Worm (Caenorhabditis elegans) whole organism, L4 larva: ENCODE measurements around the gene W06H8.2.

ENCODE experiments used
- D1046.2 ChIP-seq: fragments of 200-800 bp; sonication (Bioruptor generic); IDR thresholded peaks from 2 replicates; pipeline ENCODE4 v1.3.6; 2022; ENCODE audit warnings: missing genetic modification characterization, missing compliant biosample characterization
- F26F4.8 ChIP-seq: fragments of 200-800 bp; sonication (Bioruptor generic); conservative IDR thresholded peaks from 2 replicates; pipeline ENCODE4 v1.3.6; 2022; ENCODE audit warnings: missing genetic modification characterization, missing compliant biosample characterization
- R02D3.7 ChIP-seq: fragments of 150-350 bp; sonication (generic microtip); optimal IDR thresholded peaks from 3 replicates; lab custom pipeline; 2014; ENCODE audit warnings: missing biosample characterization, missing genetic modification characterization
- T26A8.4 ChIP-seq: fragments of 200-800 bp; sonication (Bioruptor generic); IDR thresholded peaks from 2 replicates; pipeline ENCODE4 v1.3.6; 2022; ENCODE audit warnings: missing genetic modification characterization, missing compliant biosample characterization
- Y105C5A.15 ChIP-seq: fragments of 200-800 bp; sonication (Bioruptor generic); IDR thresholded peaks from 2 replicates; pipeline ENCODE4 v1.3.6; 2022; ENCODE audit warnings: missing genetic modification characterization, missing compliant biosample characterization
- Y5F2A.4 ChIP-seq: fragments of 200-800 bp; sonication (Bioruptor generic); optimal IDR thresholded peaks from 2 replicates; lab custom pipeline; 2018; ENCODE audit warnings: mild to moderate bottlenecking, missing genetic modification characterization, missing compliant biosample characterization
- Y75B8A.6 ChIP-seq: fragments of 200-800 bp; sonication (Bioruptor generic); IDR thresholded peaks from 2 replicates; pipeline ENCODE4 v1.3.6; 2022; ENCODE audit warnings: missing genetic modification reagents, missing genetic modification characterization, missing compliant biosample characterization
- aha-1 ChIP-seq: fragments of 150-350 bp; peaks from one replicate; lab custom pipeline; 2014; ENCODE audit warnings: missing biosample characterization, missing genetic modification characterization
- ama-1 ChIP-seq: fragments of 150-350 bp; optimal IDR thresholded peaks from 2 replicates; lab custom pipeline; 2014; ENCODE audit warnings: inconsistent platforms, mixed read lengths
- ceh-28 ChIP-seq: fragments of 150-350 bp; optimal IDR thresholded peaks from 2 replicates; lab custom pipeline; 2014; ENCODE audit warnings: missing biosample characterization, missing genetic modification reagents, missing genetic modification characterization
- ceh-32 ChIP-seq: sonication (generic microtip); optimal IDR thresholded peaks from 2 replicates; lab custom pipeline; 2016; ENCODE audit warnings: mild to moderate bottlenecking, missing genetic modification characterization, missing compliant biosample characterization; ENCODE audit not compliant: poor library complexity
- ceh-44 ChIP-seq: fragments of 200-800 bp; sonication (Bioruptor generic); IDR thresholded peaks from 2 replicates; pipeline ENCODE4 v1.3.6; 2022; ENCODE audit warnings: missing genetic modification reagents, missing genetic modification characterization, missing compliant biosample characterization
- daf-12 ChIP-seq: fragments of 150-350 bp; optimal IDR thresholded peaks from 2 replicates; lab custom pipeline; 2014; ENCODE audit warnings: missing biosample characterization, missing genetic modification reagents, missing genetic modification characterization
- daf-16 ChIP-seq, 3 experiments: sonication (generic microtip); optimal IDR thresholded peaks; 2 replicates each; lab custom pipeline; 2016 to 2017; ENCODE audit warnings: missing genetic modification characterization in 3 of 3, missing genetic modification reagents in 3 of 3, mild to moderate bottlenecking in 2 of 3, missing compliant biosample characterization in 2 of 3, missing biosample characterization in 1 of 3, moderate library complexity in 1 of 3
- daf-19 ChIP-seq: fragments of 200-800 bp; sonication (Bioruptor generic); conservative IDR thresholded peaks from 2 replicates; pipeline ENCODE4 v1.3.6; 2022; ENCODE audit warnings: missing genetic modification characterization, missing compliant biosample characterization
- daf-8 ChIP-seq: fragments of 200-800 bp; sonication (Bioruptor generic); IDR thresholded peaks from 2 replicates; pipeline ENCODE4 v1.3.6; 2022; ENCODE audit warnings: missing genetic modification characterization, missing compliant biosample characterization
- dmd-8 ChIP-seq: fragments of 200-800 bp; sonication (Bioruptor generic); IDR thresholded peaks from 2 replicates; pipeline ENCODE4 v1.3.6; 2022; ENCODE audit warnings: missing genetic modification characterization, missing compliant biosample characterization
- dve-1 ChIP-seq: sonication (generic microtip); optimal IDR thresholded peaks from 2 replicates; lab custom pipeline; 2017; ENCODE audit warnings: antibody characterized with exemption, mild to moderate bottlenecking, missing genetic modification characterization, missing compliant biosample characterization; ENCODE audit not compliant: insufficient read depth
- egl-27 ChIP-seq: sonication (generic microtip); optimal IDR thresholded peaks from 3 replicates; lab custom pipeline; 2017; ENCODE audit warnings: missing biosample characterization, missing genetic modification reagents, missing genetic modification characterization
- hlh-11 ChIP-seq: fragments of 200-800 bp; sonication (Bioruptor generic); optimal IDR thresholded peaks from 2 replicates; lab custom pipeline; 2018; ENCODE audit warnings: mild to moderate bottlenecking, missing genetic modification characterization, missing compliant biosample characterization
- hmg-1.1 ChIP-seq: fragments of 200-800 bp; sonication (Bioruptor generic); IDR thresholded peaks from 2 replicates; pipeline ENCODE4 v1.3.6; 2022; ENCODE audit warnings: missing genetic modification reagents, missing genetic modification characterization, missing compliant biosample characterization
- jun-1 ChIP-seq: fragments of 150-350 bp; optimal IDR thresholded peaks from 2 replicates; lab custom pipeline; 2014; ENCODE audit warnings: missing biosample characterization, missing genetic modification reagents, missing genetic modification characterization
- lim-7 ChIP-seq: fragments of 200-800 bp; sonication (Bioruptor generic); IDR thresholded peaks from 2 replicates; pipeline ENCODE4 v1.3.6; 2022; ENCODE audit warnings: missing genetic modification characterization, missing compliant biosample characterization
- lin-1 ChIP-seq: fragments of 200-800 bp; sonication (Bioruptor generic); IDR thresholded peaks from 2 replicates; pipeline ENCODE4 v1.3.6; 2022; ENCODE audit warnings: missing genetic modification reagents, missing genetic modification characterization, missing compliant biosample characterization
- lir-3 ChIP-seq: sonication (generic microtip); optimal IDR thresholded peaks from 2 replicates; lab custom pipeline; 2016; ENCODE audit warnings: mild to moderate bottlenecking, missing genetic modification characterization, missing compliant biosample characterization
- madf-5 ChIP-seq, 2 experiments: fragments of 200-800 bp; sonication (Bioruptor generic); IDR thresholded peaks; 2 replicates each; pipeline ENCODE4 v1.3.6; 2022; ENCODE audit warnings: missing compliant biosample characterization in 2 of 2, missing genetic modification characterization in 2 of 2
- madf-9 ChIP-seq: fragments of 200-800 bp; sonication (Bioruptor generic); conservative IDR thresholded peaks from 2 replicates; pipeline ENCODE4 v1.3.6; 2022; ENCODE audit warnings: missing genetic modification reagents, missing genetic modification characterization, missing compliant biosample characterization
- mdl-1 ChIP-seq, 2 experiments: fragments of 150-350 bp in 1 of 2; sonication (generic microtip) in 1 of 2; optimal IDR thresholded peaks; 2 replicates each; lab custom pipeline; 2014 to 2017; ENCODE audit warnings: missing biosample characterization in 2 of 2, missing genetic modification characterization in 2 of 2
- mes-2 ChIP-seq: sonication (generic microtip); optimal IDR thresholded peaks from 2 replicates; lab custom pipeline; 2016; ENCODE audit warnings: missing genotype, mild to moderate bottlenecking, missing genetic modification characterization, missing compliant biosample characterization; ENCODE audit not compliant: poor library complexity, severe bottlenecking
- nhr-11 ChIP-seq: fragments of 150-350 bp; optimal IDR thresholded peaks from 2 replicates; lab custom pipeline; 2014; ENCODE audit warnings: missing biosample characterization, missing genetic modification characterization
- nhr-111 ChIP-seq: fragments of 200-800 bp; sonication (Bioruptor generic); optimal IDR thresholded peaks from 2 replicates; lab custom pipeline; 2018; ENCODE audit warnings: mild to moderate bottlenecking, missing genetic modification characterization, missing compliant biosample characterization
- nhr-25 ChIP-seq: sonication (generic microtip); optimal IDR thresholded peaks from 2 replicates; lab custom pipeline; 2017; ENCODE audit warnings: missing genetic modification characterization, mild to moderate bottlenecking, missing compliant biosample characterization, antibody characterized with exemption, moderate library complexity, borderline replicate concordance; ENCODE audit not compliant: insufficient read depth
- nhr-42 ChIP-seq: fragments of 200-800 bp; sonication (Bioruptor generic); IDR thresholded peaks from 2 replicates; pipeline ENCODE4 v1.3.6; 2022; ENCODE audit warnings: missing genetic modification characterization, missing compliant biosample characterization
- nhr-48 ChIP-seq: sonication (generic microtip); optimal IDR thresholded peaks from 2 replicates; lab custom pipeline; 2016; ENCODE audit warnings: mild to moderate bottlenecking, missing genetic modification characterization, missing compliant biosample characterization
- pha-4 ChIP-seq, 2 experiments: fragments of 150-350 bp in 1 of 2; fragments of 200-800 bp in 1 of 2; sonication (Bioruptor generic) in 1 of 2; IDR thresholded peaks in 1 of 2; optimal IDR thresholded peaks in 1 of 2; 2 replicates each; pipeline versions ENCODE4 v1.3.6 to Lab custom; 2014 to 2022; ENCODE audit warnings: missing genetic modification characterization in 2 of 2, missing genetic modification reagents in 2 of 2, missing biosample characterization in 1 of 2, missing compliant biosample characterization in 1 of 2
- pqm-1 ChIP-seq: sonication (generic microtip); optimal IDR thresholded peaks from 2 replicates; lab custom pipeline; 2017; ENCODE audit warnings: missing biosample characterization, missing genetic modification characterization
- rbr-2 ChIP-seq: sonication (generic microtip); optimal IDR thresholded peaks from 2 replicates; lab custom pipeline; 2016; ENCODE audit warnings: missing genotype, missing genetic modification characterization, missing compliant biosample characterization
- sdz-12 ChIP-seq: fragments of 200-800 bp; sonication (Bioruptor generic); optimal IDR thresholded peaks from 2 replicates; lab custom pipeline; 2018; ENCODE audit warnings: mild to moderate bottlenecking, missing genetic modification characterization, missing compliant biosample characterization
- set-16 ChIP-seq: fragments of 200-800 bp; sonication (Bioruptor generic); IDR thresholded peaks from 2 replicates; pipeline ENCODE4 v1.3.6; 2022; ENCODE audit warnings: missing genetic modification reagents, missing genetic modification characterization, missing compliant biosample characterization
- snpc-1.2 ChIP-seq: fragments of 200-800 bp; sonication (Bioruptor generic); IDR thresholded peaks from 2 replicates; pipeline ENCODE4 v1.3.6; 2022; ENCODE audit warnings: missing genetic modification reagents, missing genetic modification characterization, missing compliant biosample characterization
- snpc-4 ChIP-seq: fragments of 150-350 bp; optimal IDR thresholded peaks from 2 replicates; lab custom pipeline; 2014; ENCODE audit warnings: missing biosample characterization, missing genetic modification characterization
- unc-62 ChIP-seq, 3 experiments: fragments of 150-350 bp in 1 of 3; sonication (generic microtip); optimal IDR thresholded peaks in 2 of 3; peaks in 1 of 3; 1 replicate in 1 of 3; 2 replicates in 2 of 3; lab custom pipeline; 2014 to 2017; ENCODE audit warnings: missing biosample characterization in 3 of 3, missing genetic modification characterization in 3 of 3, missing genetic modification reagents in 3 of 3, missing genotype in 1 of 3
- vab-7 ChIP-seq: fragments of 200-800 bp; sonication (Bioruptor generic); IDR thresholded peaks from 2 replicates; pipeline ENCODE4 v1.3.6; 2022; ENCODE audit warnings: missing genetic modification reagents, missing genetic modification characterization, missing compliant biosample characterization
- zag-1 ChIP-seq: fragments of 150-350 bp; optimal IDR thresholded peaks from 2 replicates; lab custom pipeline; 2014; ENCODE audit warnings: missing biosample characterization, missing genetic modification characterization

Gene W06H8.2

ce11 chrV:6221292-6221691 lies 14.7 kb downstream of the W06H8.2 start (continued):
- TF ChIP-seq mes-2 (tag; lab: Kevin White, UChicago) (peak; percentile 27), hlh-11 (no peak), madf-9 (GFP tag; lab: Robert Waterston, UW) (no peak), pha-4 (GFP tag; IDR thresholded peaks at IDR 0.05; lab: Robert Waterston, UW) (no peak), pha-4 (tag; optimal IDR thresholded peaks at IDR 0.05; lab: Kevin White, UChicago) (no peak), nhr-111 (no peak), daf-19 (GFP tag; lab: Robert Waterston, UW) (no peak), R02D3.7 (tag; lab: Kevin White, UChicago) (no peak), mdl-1 (tag; optimal IDR thresholded peaks at IDR 0.05; lab: Kevin White, UChicago) (no peak), lir-3 (no peak), F26F4.8 (GFP tag; lab: Robert Waterston, UW) (no peak), zag-1 (no peak), dve-1 (tag; lab: Kevin White, UChicago) (peak; percentile 2), lin-1 (GFP tag; lab: Robert Waterston, UW) (no peak), ceh-28 (no peak), snpc-4 (tag; lab: Kevin White, UChicago) (no peak), ceh-32 (tag; lab: Kevin White, UChicago) (no peak), rbr-2 (tag; lab: Kevin White, UChicago) (no peak), daf-16 (GFP tag; optimal IDR thresholded peaks at IDR 0.05; lab: Kevin White, UChicago) (no peak), daf-16 (tag; optimal IDR thresholded peaks at IDR 0.05; lab: Kevin White, UChicago) (no peak)

ce11 chrV:6222171-6222733 lies 15.7 kb downstream of the W06H8.2 start:
- no peak for TF ChIP-seq dve-1 (tag; lab: Kevin White, UChicago)
- TF ChIP-seq dmd-8: 0 out of 2 replicates have a peak, but pooled peaks have one; percentile 8
- TF ChIP-seq Y75B8A.6 (GFP tag; lab: Robert Waterston, UW): 0 out of 2 replicates have a peak, but pooled peaks have one; percentile 3
- TF ChIP-seq aha-1 (tag; lab: Kevin White, UChicago): peak; percentile 86
- TF ChIP-seq daf-12: no peak
- peak in 1 of 2 experiments; percentile 97 for TF ChIP-seq unc-62 (GFP tag; optimal IDR thresholded peaks at IDR 0.05 in 1 of 2; lab: Kevin White, UChicago)
- TF ChIP-seq unc-62 (tag; optimal IDR thresholded peaks at IDR 0.05; lab: Kevin White, UChicago): no peak
- no peak for TF ChIP-seq nhr-42 (GFP tag; lab: Robert Waterston, UW)
- no peak for TF ChIP-seq F26F4.8 (GFP tag; lab: Robert Waterston, UW)
- TF ChIP-seq snpc-1.2: 0 out of 2 replicates have a peak, but pooled peaks have one; percentile 11
- peak; percentile 29 for TF ChIP-seq ama-1 (lab: Kevin White, UChicago)
- no peak for TF ChIP-seq lim-7 (GFP tag; lab: Robert Waterston, UW)
- TF ChIP-seq rbr-2 (tag; lab: Kevin White, UChicago): no peak
- no peak for TF ChIP-seq pqm-1 (tag; lab: Kevin White, UChicago)
- TF ChIP-seq sdz-12 (GFP tag; lab: Kevin White, UChicago): peak; percentile 37
- TF ChIP-seq madf-5 (GFP tag; IDR thresholded peaks at IDR 0.05; lab: Robert Waterston, UW): 0 out of 4 replicates have a peak, but pooled peaks of 1 of the 2 experiments have one; percentile 8
- no peak for TF ChIP-seq nhr-48 (tag; lab: Kevin White, UChicago)
- 0 out of 2 replicates have a peak, but pooled peaks have one; percentile 9 for TF ChIP-seq hmg-1.1 (GFP tag; lab: Robert Waterston, UW)
- peak in 1 of 2 experiments; percentile 12 for TF ChIP-seq mdl-1 (tag; optimal IDR thresholded peaks at IDR 0.05; lab: Kevin White, UChicago)
- no peak for TF ChIP-seq daf-8 (GFP tag; lab: Robert Waterston, UW)
- TF ChIP-seq set-16: peak; percentile 10; the same call in 1 of the 2 replicates
- peak; percentile 10 for TF ChIP-seq nhr-111

- TF ChIP-seq daf-16 (GFP tag; optimal IDR thresholded peaks at IDR 0.05; lab: Kevin White, UChicago) (no peak), daf-16 (tag; optimal IDR thresholded peaks at IDR 0.05; lab: Kevin White, UChicago) (peak; percentile 40), Y5F2A.4 (GFP tag; lab: Kevin White, UChicago) (no peak), nhr-11 (peak; percentile 23), ceh-44 (GFP tag; lab: Robert Waterston, UW) (no peak), egl-27 (no peak), vab-7 (no peak), pqm-1 (tag; lab: Kevin White, UChicago) (peak; percentile 35), ceh-28 (no peak), dve-1 (tag; lab: Kevin White, UChicago) (peak; percentile 42), nhr-25 (tag; lab: Kevin White, UChicago) (peak; percentile 18), snpc-1.2 (no peak), Y105C5A.15 (no peak), D1046.2 (peak; percentile 31; the same call in 1 of the 2 replicates), jun-1 (tag; lab: Kevin White, UChicago) (peak; percentile 50), T26A8.4 (GFP tag; lab: Robert Waterston, UW) (0 out of 2 replicates have a peak, but pooled peaks have one; percentile 12)
These were observed 16.3 kb downstream of the W06H8.2 start for ce11 chrV:6222779-6223276.
